Worm (Caenorhabditis elegans) whole organism, L1 larva: Measurements from ENCODE around the gene Y41E3.1.

Source experiments
- aly-2 ChIP-seq: fragments of 150-350 bp; optimal IDR thresholded peaks from 2 replicates; lab custom pipeline; 2014; ENCODE audit warnings: missing biosample characterization, missing genetic modification characterization
- efl-3 ChIP-seq: fragments of 200-800 bp; sonication (Bioruptor generic); optimal IDR thresholded peaks from 2 replicates; lab custom pipeline; 2018; ENCODE audit warnings: mild to moderate bottlenecking, missing genetic modification characterization, missing compliant biosample characterization
- egl-13 ChIP-seq: sonication (generic microtip); optimal IDR thresholded peaks from 2 replicates; lab custom pipeline; 2016; ENCODE audit warnings: missing genotype, missing genetic modification reagents, missing genetic modification characterization, missing compliant biosample characterization
- elt-2 ChIP-seq: sonication (generic microtip); optimal IDR thresholded peaks from 2 replicates; lab custom pipeline; 2016; ENCODE audit warnings: missing genetic modification characterization, mild to moderate bottlenecking, inconsistent platforms, missing compliant biosample characterization, missing genetic modification reagents
- grh-1 ChIP-seq: fragments of 200-800 bp; sonication (Bioruptor generic); IDR thresholded peaks from 2 replicates; pipeline ENCODE4 v1.3.6; 2022; ENCODE audit warnings: missing genetic modification reagents, missing genetic modification characterization, missing compliant biosample characterization
- hpl-2 ChIP-seq: fragments of 150-350 bp; optimal IDR thresholded peaks from 2 replicates; lab custom pipeline; 2014; ENCODE audit warnings: missing biosample characterization, missing genetic modification reagents, missing genetic modification characterization
- nhr-12 ChIP-seq: sonication (generic microtip); optimal IDR thresholded peaks from 2 replicates; lab custom pipeline; 2017; ENCODE audit warnings: missing biosample characterization, missing genetic modification characterization
- unc-130 ChIP-seq: fragments of 150-350 bp; optimal IDR thresholded peaks from 2 replicates; lab custom pipeline; 2017; ENCODE audit warnings: missing biosample characterization, missing genetic modification characterization, inconsistent platforms

ce11 chrIV:14937017-14937416, 21.7 kb downstream of the Y41E3.1 start, which contains the start of gene Y57G11C.1144:
- TF ChIP-seq elt-2 (tag; lab: Kevin White, UChicago) (no peak), aly-2 (tag; lab: Kevin White, UChicago) (no peak), grh-1 (GFP tag; lab: Robert Waterston, UW) (no peak), unc-130 (tag; lab: Kevin White, UChicago) (no peak), hpl-2 (GFP tag; lab: Kevin White, UChicago) (no peak), efl-3 (GFP tag; lab: Kevin White, UChicago) (no peak), egl-13 (tag; lab: Kevin White, UChicago) (no peak), nhr-12 (tag; lab: Kevin White, UChicago) (no peak)
